Worm (Caenorhabditis elegans) whole organism, young adult: Measurements from ENCODE around the gene srz-61.

ENCODE experiments used
- B0035.1 ChIP-seq: sonication (generic microtip); optimal IDR thresholded peaks from 2 replicates; lab custom pipeline; 2016; ENCODE audit warnings: missing genetic modification characterization, mild to moderate bottlenecking, missing compliant biosample characterization, missing genotype, missing genetic modification reagents
- B0336.3 ChIP-seq: fragments of 200-800 bp; sonication (Bioruptor generic); IDR thresholded peaks from 2 replicates; pipeline ENCODE4 v1.3.6; 2022; ENCODE audit warnings: missing genetic modification characterization, missing compliant biosample characterization
- F23B12.7 ChIP-seq: sonication (generic microtip); optimal IDR thresholded peaks from 2 replicates; lab custom pipeline; 2017; ENCODE audit warnings: missing genetic modification characterization, mild to moderate bottlenecking, missing compliant biosample characterization, antibody characterized with exemption, moderate library complexity; ENCODE audit not compliant: insufficient read depth
- K11D2.4 ChIP-seq: fragments of 200-800 bp; sonication (Bioruptor generic); IDR thresholded peaks from 2 replicates; pipeline ENCODE4 v1.3.6; 2022; ENCODE audit warnings: missing genetic modification reagents, missing genetic modification characterization, missing compliant biosample characterization
- Y95B8A.8 ChIP-seq: fragments of 200-800 bp; sonication (Bioruptor generic); IDR thresholded peaks from 2 replicates; pipeline ENCODE4 v1.3.6; 2022; ENCODE audit warnings: missing genetic modification reagents, missing genetic modification characterization, missing compliant biosample characterization
- atf-7 ChIP-seq: sonication (generic microtip); optimal IDR thresholded peaks from 2 replicates; lab custom pipeline; 2017; ENCODE audit warnings: mild to moderate bottlenecking, missing genetic modification characterization, missing compliant biosample characterization
- attf-3 ChIP-seq: fragments of 200-800 bp; sonication (Bioruptor generic); conservative IDR thresholded peaks from 2 replicates; pipeline ENCODE4 v1.3.6; 2022; ENCODE audit warnings: missing genetic modification reagents, missing genetic modification characterization, missing compliant biosample characterization
- attf-6 ChIP-seq: fragments of 200-800 bp; sonication (Bioruptor generic); IDR thresholded peaks from 2 replicates; pipeline ENCODE4 v1.3.6; 2022; ENCODE audit warnings: missing genetic modification reagents, missing genetic modification characterization, missing compliant biosample characterization
- bed-2 ChIP-seq: fragments of 200-800 bp; sonication (Bioruptor generic); IDR thresholded peaks from 2 replicates; pipeline ENCODE4 v1.3.6; 2022; ENCODE audit warnings: missing genetic modification reagents, missing genetic modification characterization, missing compliant biosample characterization
- cebp-1 ChIP-seq, 2 experiments: fragments of 200-800 bp in 1 of 2; sonication (Bioruptor generic) in 1 of 2; sonication (generic microtip) in 1 of 2; IDR thresholded peaks in 1 of 2; optimal IDR thresholded peaks in 1 of 2; 2 replicates each; pipeline versions ENCODE4 v1.3.6 to Lab custom; 2017 to 2022; ENCODE audit warnings: missing compliant biosample characterization in 2 of 2, missing genetic modification characterization in 2 of 2, mild to moderate bottlenecking in 1 of 2, missing genetic modification reagents in 1 of 2, moderate library complexity in 1 of 2
- cebp-2 ChIP-seq: fragments of 200-800 bp; sonication (Bioruptor generic); IDR thresholded peaks from 2 replicates; pipeline ENCODE4 v1.3.6; 2022; ENCODE audit warnings: missing genetic modification characterization, missing compliant biosample characterization
- chd-7 ChIP-seq: sonication (generic microtip); optimal IDR thresholded peaks from 2 replicates; lab custom pipeline; 2016; ENCODE audit warnings: mild to moderate bottlenecking, missing genetic modification characterization, moderate library complexity, missing compliant biosample characterization
- die-1 ChIP-seq: sonication (generic microtip); optimal IDR thresholded peaks from 2 replicates; lab custom pipeline; 2016; ENCODE audit warnings: missing genotype, mild to moderate bottlenecking, missing genetic modification characterization, missing compliant biosample characterization
- dpl-1 ChIP-seq: fragments of 150-350 bp; optimal IDR thresholded peaks from 2 replicates; lab custom pipeline; 2014; ENCODE audit warnings: missing biosample characterization, missing genetic modification reagents, missing genetic modification characterization
- egl-44 ChIP-seq: fragments of 200-800 bp; sonication (Bioruptor generic); IDR thresholded peaks from 2 replicates; pipeline ENCODE4 v1.3.6; 2022; ENCODE audit warnings: missing genetic modification reagents, missing genetic modification characterization, missing compliant biosample characterization
- egrh-3 ChIP-seq: fragments of 200-800 bp; sonication (Bioruptor generic); IDR thresholded peaks from 2 replicates; pipeline ENCODE4 v1.3.6; 2022; ENCODE audit warnings: missing genetic modification reagents, missing genetic modification characterization, missing compliant biosample characterization
- ekl-4 ChIP-seq: fragments of 200-800 bp; sonication (Bioruptor generic); IDR thresholded peaks from 2 replicates; pipeline ENCODE4 v1.3.6; 2022; ENCODE audit warnings: missing genetic modification reagents, missing genetic modification characterization, missing compliant biosample characterization
- fkh-3 ChIP-seq: sonication (generic microtip); optimal IDR thresholded peaks from 2 replicates; lab custom pipeline; 2016; ENCODE audit warnings: mild to moderate bottlenecking, missing genetic modification characterization, missing compliant biosample characterization
- hlh-26 ChIP-seq: fragments of 200-800 bp; sonication (Bioruptor generic); conservative IDR thresholded peaks from 2 replicates; pipeline ENCODE4 v1.3.6; 2022; ENCODE audit warnings: missing genetic modification reagents, missing genetic modification characterization, missing compliant biosample characterization
- hsf-1 ChIP-seq: fragments of 200-800 bp; sonication (Bioruptor generic); IDR thresholded peaks from 2 replicates; pipeline ENCODE4 v1.3.6; 2022; ENCODE audit warnings: missing genetic modification reagents, missing genetic modification characterization, missing compliant biosample characterization
- let-526 ChIP-seq: fragments of 200-800 bp; sonication (Bioruptor generic); IDR thresholded peaks from 2 replicates; pipeline ENCODE4 v1.3.6; 2022; ENCODE audit warnings: missing genetic modification reagents, missing genetic modification characterization, missing compliant biosample characterization
- lin-40 ChIP-seq: sonication (generic microtip); optimal IDR thresholded peaks from 2 replicates; lab custom pipeline; 2016; ENCODE audit warnings: missing genetic modification characterization, mild to moderate bottlenecking, missing compliant biosample characterization, missing genotype, missing genetic modification reagents
- madf-10 ChIP-seq: sonication (generic microtip); optimal IDR thresholded peaks from 2 replicates; lab custom pipeline; 2016; ENCODE audit warnings: mild to moderate bottlenecking, missing genetic modification characterization, missing compliant biosample characterization
- mes-4 ChIP-seq: sonication (generic microtip); optimal IDR thresholded peaks from 2 replicates; lab custom pipeline; 2016; ENCODE audit warnings: missing genotype, missing genetic modification characterization, missing compliant biosample characterization
- nfya-1 ChIP-seq: sonication (generic microtip); optimal IDR thresholded peaks from 2 replicates; lab custom pipeline; 2017; ENCODE audit warnings: antibody characterized with exemption, missing compliant biosample characterization, missing genetic modification characterization, borderline replicate concordance; ENCODE audit not compliant: insufficient read depth
- nhr-80 ChIP-seq: sonication (generic microtip); optimal IDR thresholded peaks from 2 replicates; lab custom pipeline; 2016; ENCODE audit warnings: missing genetic modification characterization, missing compliant biosample characterization
- nhr-90 ChIP-seq: sonication (generic microtip); optimal IDR thresholded peaks from 2 replicates; lab custom pipeline; 2016; ENCODE audit warnings: missing genotype, mild to moderate bottlenecking, missing genetic modification characterization, missing compliant biosample characterization
- sea-2 ChIP-seq: fragments of 200-800 bp; sonication (Bioruptor generic); IDR thresholded peaks from 2 replicates; pipeline ENCODE4 v1.3.6; 2022; ENCODE audit warnings: missing genetic modification characterization, missing compliant biosample characterization
- snpc-4 ChIP-seq, 5 experiments: fragments of 150-350 bp in 1 of 5; sonication (generic microtip) in 4 of 5; optimal IDR thresholded peaks; 2 replicates each; lab custom pipeline; 2014 to 2018; ENCODE audit warnings: missing genetic modification characterization in 5 of 5, missing biosample characterization in 3 of 5, antibody characterized with exemption in 2 of 5, mild to moderate bottlenecking in 2 of 5, missing compliant biosample characterization in 2 of 5, missing genotype in 2 of 5, moderate library complexity in 2 of 5, missing genetic modification reagents in 1 of 5
- tbp1 ChIP-seq: fragments of 200-800 bp; sonication (Bioruptor generic); optimal IDR thresholded peaks from 2 replicates; lab custom pipeline; 2018; ENCODE audit warnings: mild to moderate bottlenecking, missing genetic modification characterization, missing compliant biosample characterization
- zfh-2 ChIP-seq: fragments of 200-800 bp; sonication (Bioruptor generic); conservative IDR thresholded peaks from 2 replicates; pipeline ENCODE4 v1.3.6; 2022; ENCODE audit warnings: missing genetic modification reagents, missing genetic modification characterization, missing compliant biosample characterization
- ztf-22 ChIP-seq: fragments of 200-800 bp; sonication (Bioruptor generic); optimal IDR thresholded peaks from 2 replicates; lab custom pipeline; 2018; ENCODE audit warnings: mild to moderate bottlenecking, missing genetic modification characterization, moderate library complexity, missing compliant biosample characterization
- ztf-28 ChIP-seq: fragments of 200-800 bp; sonication (Bioruptor generic); IDR thresholded peaks from 2 replicates; pipeline ENCODE4 v1.3.6; 2022; ENCODE audit warnings: missing genetic modification reagents, missing genetic modification characterization, missing compliant biosample characterization

Gene srz-61

ce11 chrIV:16329159-16329558, 8.2 kb downstream of the srz-61 start, which contains the start of gene srz-74:
Gene srz-74, plus strand, starts transcription at chrIV:16329459.
- TF ChIP-seq attf-3 (GFP tag; lab: Robert Waterston, UW) (no peak), cebp-2 (GFP tag; lab: Robert Waterston, UW) (0 out of 2 replicates have a peak, but pooled peaks have one; percentile 14)

ce11 chrIV:16330508-16330907, 9.5 kb downstream of the srz-61 start:
- TF ChIP-seq tbp1 (GFP tag; lab: Kevin White, UChicago) = no peak
- TF ChIP-seq snpc-4 (GFP tag; optimal IDR thresholded peaks at IDR 0.05; lab: Kevin White, UChicago) = no peak
- peak in 1 of 4 experiments; percentile 70 for TF ChIP-seq snpc-4 (tag; optimal IDR thresholded peaks at IDR 0.05; lab: Kevin White, UChicago)
- TF ChIP-seq let-526 = no peak
- no peak for TF ChIP-seq bed-2
- TF ChIP-seq attf-6 (GFP tag; lab: Robert Waterston, UW) = 0 out of 2 replicates have a peak, but pooled peaks have one; percentile 19
- 0 out of 2 replicates have a peak, but pooled peaks have one; percentile 50 for TF ChIP-seq ztf-28 (GFP tag; lab: Robert Waterston, UW)
- TF ChIP-seq nfya-1 (tag; lab: Kevin White, UChicago) = no peak
- TF ChIP-seq, all 124 proteins: peak for 3

ce11 chrIV:16332585-16332984, 11.6 kb downstream of the srz-61 start, which contains the start of gene srz-71:
Gene srz-71, plus strand, starts transcription at chrIV:16332885.
- TF ChIP-seq die-1 (tag; lab: Kevin White, UChicago) = no peak
- TF ChIP-seq B0035.1 = no peak
- no peak for TF ChIP-seq dpl-1
- no peak for TF ChIP-seq cebp-1 (GFP tag; IDR thresholded peaks at IDR 0.05; lab: Robert Waterston, UW)
- no peak for TF ChIP-seq cebp-1 (tag; optimal IDR thresholded peaks at IDR 0.05; lab: Kevin White, UChicago)
- TF ChIP-seq nhr-90 = no peak
- TF ChIP-seq ztf-22 (GFP tag; lab: Kevin White, UChicago) = no peak
- no peak for TF ChIP-seq attf-3 (GFP tag; lab: Robert Waterston, UW)
- no peak for TF ChIP-seq K11D2.4 (GFP tag; lab: Robert Waterston, UW)
- TF ChIP-seq B0336.3 (GFP tag; lab: Robert Waterston, UW) = no peak
- no peak for TF ChIP-seq Y95B8A.8 (GFP tag; lab: Robert Waterston, UW)

DNA sequence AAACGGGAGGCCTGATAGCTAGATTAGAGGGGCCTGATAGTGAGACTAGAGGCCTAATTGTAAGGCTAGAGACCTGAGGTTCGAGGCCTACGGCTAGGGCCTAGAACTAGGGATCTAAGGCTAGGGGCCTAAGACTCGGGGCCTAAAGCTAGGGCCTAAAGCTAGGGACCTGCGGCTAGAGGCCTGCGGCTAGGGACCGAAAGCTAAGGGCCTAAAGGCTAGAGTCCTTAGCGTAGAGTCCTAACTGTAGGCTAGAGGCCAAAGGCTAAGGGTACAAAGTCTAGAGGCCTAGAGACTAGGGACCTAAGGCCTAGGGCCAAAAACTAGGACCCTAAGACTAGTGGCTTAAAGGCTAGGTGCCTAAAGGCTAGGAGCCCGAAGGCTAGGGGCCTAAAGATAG, 12.2 kb downstream of the srz-61 start:
- TF ChIP-seq egl-44 (GFP tag; lab: Robert Waterston, UW) (0 out of 2 replicates have a peak, but pooled peaks have one; percentile 54), sea-2 (GFP tag; lab: Robert Waterston, UW) (no peak), hsf-1 (GFP tag; lab: Robert Waterston, UW) (0 out of 2 replicates have a peak, but pooled peaks have one; percentile 21), nhr-80 (tag; lab: Kevin White, UChicago) (no peak), let-526 (no peak), lin-40 (tag; lab: Kevin White, UChicago) (no peak), Y95B8A.8 (GFP tag; lab: Robert Waterston, UW) (no peak), egrh-3 (GFP tag; lab: Robert Waterston, UW) (no peak), hlh-26 (GFP tag; lab: Robert Waterston, UW) (no peak), B0035.1 (no peak), madf-10 (no peak), chd-7 (no peak), mes-4 (tag; lab: Kevin White, UChicago) (no peak), fkh-3 (tag; lab: Kevin White, UChicago) (peak; percentile 27)

- no peak for TF ChIP-seq F23B12.7
- TF ChIP-seq zfh-2 = no peak
- TF ChIP-seq ekl-4 = no peak
- TF ChIP-seq atf-7 (tag; lab: Kevin White, UChicago) = no peak
- TF ChIP-seq nhr-90 = no peak
Observed at ce11 chrIV:16335037-16335436, 14.1 kb downstream of the srz-61 start, which contains the start of gene srz-38. Gene srz-38, plus strand, starts transcription at chrIV:16335337.
